Fruit fly (Drosophila melanogaster) whole organism, embryonic: ENCODE measurements around the gene ph-p.

Source experiments
- Atf6 ChIP-seq: fragments of 200-800 bp; sonication (Bioruptor generic); IDR thresholded peaks from 2 replicates; pipeline ENCODE4 v1.3.6; 2022; ENCODE audit warnings: missing biosample characterization, missing genetic modification characterization
- B-H2 ChIP-seq: fragments of 200-800 bp; sonication (Bioruptor generic); optimal IDR thresholded peaks from 2 replicates; lab custom pipeline; 2018; ENCODE audit warnings: missing biosample characterization, mild to moderate bottlenecking, missing genetic modification characterization
- BEAF-32 ChIP-seq: fragments of 200-800 bp; sonication (Bioruptor generic); optimal IDR thresholded peaks from 3 replicates; lab custom pipeline; 2017; ENCODE audit warnings: missing biosample characterization, missing genetic modification characterization, mild to moderate bottlenecking, moderate library complexity, missing genetic modification reagents
- CG10274 ChIP-seq: fragments of 200-800 bp; sonication (Bioruptor generic); optimal IDR thresholded peaks from 3 replicates; lab custom pipeline; 2017; ENCODE audit warnings: missing biosample characterization, mild to moderate bottlenecking, missing genetic modification characterization
- CG10959 ChIP-seq: fragments of 200-800 bp; sonication (Bioruptor generic); IDR thresholded peaks from 2 replicates; pipeline ENCODE4 v1.3.6; 2022; ENCODE audit warnings: missing biosample characterization, missing genetic modification characterization
- CG11696 ChIP-seq: fragments of 200-800 bp; sonication (Bioruptor generic); IDR thresholded peaks from 2 replicates; pipeline ENCODE4 v1.3.6; 2022; ENCODE audit warnings: missing biosample characterization, missing genetic modification characterization
- CG13775 ChIP-seq: fragments of 200-800 bp; sonication (Bioruptor generic); optimal IDR thresholded peaks from 3 replicates; lab custom pipeline; 2017; ENCODE audit warnings: missing biosample characterization, mild to moderate bottlenecking, missing genetic modification characterization
- CG14710 ChIP-seq: fragments of 200-800 bp; sonication (Bioruptor generic); optimal IDR thresholded peaks from 3 replicates; lab custom pipeline; 2019; ENCODE audit warnings: missing biosample characterization, mild to moderate bottlenecking, missing genetic modification characterization, moderate library complexity
- CG15696 ChIP-seq: fragments of 200-800 bp; sonication (Bioruptor generic); optimal IDR thresholded peaks from 2 replicates; lab custom pipeline; 2019; ENCODE audit warnings: missing biosample characterization, mild to moderate bottlenecking, missing genetic modification characterization, moderate library complexity
- CG17186 ChIP-seq: fragments of 200-800 bp; sonication (Bioruptor generic); optimal IDR thresholded peaks from 3 replicates; lab custom pipeline; 2017; ENCODE audit warnings: missing biosample characterization, missing genetic modification reagents, missing genetic modification characterization
- CG18262 ChIP-seq: fragments of 200-800 bp; optimal IDR thresholded peaks from 3 replicates; lab custom pipeline; 2019; ENCODE audit warnings: missing biosample characterization, mild to moderate bottlenecking, missing genetic modification characterization, moderate library complexity
- CG2129 ChIP-seq: fragments of 200-800 bp; sonication (Bioruptor generic); IDR thresholded peaks from 2 replicates; pipeline ENCODE4 v1.3.6; 2022; ENCODE audit warnings: missing biosample characterization, missing genetic modification characterization; ENCODE audit not compliant: partially characterized antibody
- CG2712 ChIP-seq: fragments of 200-800 bp; optimal IDR thresholded peaks from 3 replicates; lab custom pipeline; 2019; ENCODE audit warnings: missing biosample characterization, mild to moderate bottlenecking, missing genetic modification characterization, moderate library complexity
- CG30403 ChIP-seq: fragments of 200-800 bp; sonication (Bioruptor generic); optimal IDR thresholded peaks from 3 replicates; lab custom pipeline; 2016; ENCODE audit warnings: missing biosample characterization, missing genetic modification characterization
- CG31365 ChIP-seq: fragments of 200-800 bp; sonication (Bioruptor generic); optimal IDR thresholded peaks from 2 replicates; lab custom pipeline; 2018; ENCODE audit warnings: missing biosample characterization, mild to moderate bottlenecking, missing genetic modification characterization
- CG3281 ChIP-seq: fragments of 200-800 bp; sonication (Bioruptor generic); optimal IDR thresholded peaks from 3 replicates; lab custom pipeline; 2017; ENCODE audit warnings: missing biosample characterization, mild to moderate bottlenecking, missing genetic modification characterization
- CG33213 ChIP-seq: fragments of 200-800 bp; sonication (Bioruptor generic); optimal IDR thresholded peaks from 3 replicates; lab custom pipeline; 2016; ENCODE audit warnings: missing biosample characterization, missing genetic modification characterization
- CG3407 ChIP-seq: fragments of 200-800 bp; sonication (Bioruptor generic); optimal IDR thresholded peaks from 2 replicates; lab custom pipeline; 2018; ENCODE audit warnings: missing biosample characterization, mild to moderate bottlenecking, missing genetic modification characterization
- CG34376 ChIP-seq: fragments of 200-800 bp; sonication (Bioruptor generic); optimal IDR thresholded peaks from 2 replicates; lab custom pipeline; 2018; ENCODE audit warnings: missing biosample characterization, mild to moderate bottlenecking, missing genetic modification characterization
- CG4282 ChIP-seq: fragments of 200-800 bp; sonication (Bioruptor generic); optimal IDR thresholded peaks from 2 replicates; lab custom pipeline; 2016; ENCODE audit warnings: missing biosample characterization, missing genetic modification characterization
- CG4424 ChIP-seq: fragments of 200-800 bp; sonication (Bioruptor generic); optimal IDR thresholded peaks from 3 replicates; lab custom pipeline; 2016; ENCODE audit warnings: missing biosample characterization, missing genetic modification characterization
- CG6791 ChIP-seq: fragments of 200-800 bp; sonication (Bioruptor generic); IDR thresholded peaks from 3 replicates; pipeline ENCODE4 v1.3.6; 2022; ENCODE audit warnings: missing biosample characterization, missing genetic modification characterization; ENCODE audit not compliant: partially characterized antibody
- CHES-1-like ChIP-seq: fragments of 200-800 bp; sonication (Bioruptor generic); optimal IDR thresholded peaks from 2 replicates; lab custom pipeline; 2016; ENCODE audit warnings: missing biosample characterization, missing genetic modification characterization
- H15 ChIP-seq: fragments of 200-800 bp; sonication (Bioruptor generic); IDR thresholded peaks from 3 replicates; pipeline ENCODE4 v1.3.6; 2022; ENCODE audit warnings: missing biosample characterization, missing genetic modification characterization
- Lhr ChIP-seq: fragments of 200-800 bp; sonication (Bioruptor generic); optimal IDR thresholded peaks from 3 replicates; lab custom pipeline; 2017; ENCODE audit warnings: mild to moderate bottlenecking, missing biosample characterization, missing genetic modification reagents, missing genetic modification characterization
- Lim3 ChIP-seq: fragments of 200-800 bp; sonication (Bioruptor generic); IDR thresholded peaks from 2 replicates; pipeline ENCODE4 v1.3.6; 2022; ENCODE audit warnings: missing biosample characterization, missing genetic modification characterization
- Lpt ChIP-seq: fragments of >200 bp; optimal IDR thresholded peaks from 2 replicates; lab custom pipeline; 2018; ENCODE audit warnings: missing biosample characterization, missing genetic modification characterization
- Meics ChIP-seq: fragments of 200-800 bp; sonication (Bioruptor generic); optimal IDR thresholded peaks from 2 replicates; lab custom pipeline; 2017; ENCODE audit warnings: missing biosample characterization, mild to moderate bottlenecking, missing genetic modification characterization
- Nf-YC ChIP-seq: fragments of 200-800 bp; optimal IDR thresholded peaks from 3 replicates; lab custom pipeline; 2019; ENCODE audit warnings: missing biosample characterization, mild to moderate bottlenecking, missing genetic modification characterization, moderate library complexity
- Rx ChIP-seq: fragments of 200-800 bp; sonication (Bioruptor generic); IDR thresholded peaks from 2 replicates; pipeline ENCODE4 v1.3.6; 2022; ENCODE audit warnings: missing biosample characterization, missing genetic modification characterization
- Side ChIP-seq: fragments of 200-800 bp; sonication (Bioruptor generic); optimal IDR thresholded peaks from 2 replicates; lab custom pipeline; 2016; ENCODE audit warnings: missing biosample characterization, missing genetic modification characterization
- Sry-δ ChIP-seq: fragments of 200-800 bp; sonication (Bioruptor generic); optimal IDR thresholded peaks from 2 replicates; lab custom pipeline; 2016; ENCODE audit warnings: missing biosample characterization, missing genetic modification characterization
- aop ChIP-seq: fragments of 200-800 bp; sonication (Bioruptor generic); IDR thresholded peaks from 2 replicates; pipeline ENCODE4 v1.3.6; 2022; ENCODE audit warnings: missing biosample characterization, missing genetic modification characterization
- ase ChIP-seq: fragments of 200-800 bp; sonication (Bioruptor generic); IDR thresholded peaks from 3 replicates; pipeline ENCODE4 v1.3.6; 2022; ENCODE audit warnings: missing biosample characterization, missing genetic modification characterization
- ash1 ChIP-seq: fragments of 200-800 bp; sonication (Bioruptor generic); optimal IDR thresholded peaks from 2 replicates; lab custom pipeline; 2018; ENCODE audit warnings: missing biosample characterization, mild to moderate bottlenecking, missing genetic modification characterization
- bbx ChIP-seq: fragments of 200-800 bp; sonication (Bioruptor generic); IDR thresholded peaks from 2 replicates; pipeline ENCODE4 v1.3.6; 2022; ENCODE audit warnings: missing biosample characterization, missing genetic modification characterization; ENCODE audit not compliant: partially characterized antibody
- bcd ChIP-seq: fragments of 200-800 bp; sonication (Bioruptor generic); optimal IDR thresholded peaks from 2 replicates; lab custom pipeline; 2017; ENCODE audit warnings: missing biosample characterization, mild to moderate bottlenecking, missing genetic modification characterization
- br ChIP-seq: fragments of >200 bp; optimal IDR thresholded peaks from 2 replicates; lab custom pipeline; 2017
- cato ChIP-seq: fragments of 200-800 bp; sonication (Bioruptor generic); optimal IDR thresholded peaks from 2 replicates; lab custom pipeline; 2016; ENCODE audit warnings: missing biosample characterization, missing genetic modification characterization, borderline replicate concordance
- croc ChIP-seq: fragments of 200-800 bp; sonication (Bioruptor generic); conservative IDR thresholded peaks from 3 replicates; pipeline ENCODE4 v1.3.6; 2022; ENCODE audit warnings: missing biosample characterization, missing genetic modification characterization
- dmrt11E ChIP-seq: fragments of 200-800 bp; sonication (Bioruptor generic); optimal IDR thresholded peaks from 3 replicates; lab custom pipeline; 2018; ENCODE audit warnings: missing biosample characterization, mild to moderate bottlenecking, missing genetic modification characterization, moderate library complexity
- eyg ChIP-seq: fragments of 200-800 bp; sonication (Bioruptor generic); optimal IDR thresholded peaks from 3 replicates; lab custom pipeline; 2016; ENCODE audit warnings: missing biosample characterization, missing genetic modification characterization
- gcm2 ChIP-seq: fragments of 200-800 bp; sonication (Bioruptor generic); optimal IDR thresholded peaks from 2 replicates; lab custom pipeline; 2016; ENCODE audit warnings: missing biosample characterization, missing genetic modification characterization
- gro ChIP-seq: fragments of 200-800 bp; sonication (Bioruptor generic); optimal IDR thresholded peaks from 2 replicates; lab custom pipeline; 2016; ENCODE audit warnings: missing biosample characterization, missing genetic modification characterization
- h ChIP-seq: fragments of >200 bp; optimal IDR thresholded peaks from 2 replicates; lab custom pipeline; 2017
- hb ChIP-seq: fragments of 200-800 bp; sonication (Bioruptor generic); IDR thresholded peaks from 3 replicates; pipeline ENCODE4 v1.3.6; 2022; ENCODE audit warnings: missing biosample characterization, missing genetic modification characterization; ENCODE audit not compliant: partially characterized antibody
- lola ChIP-seq, 3 experiments: fragments of >200 bp in 2 of 3; fragments of 200-800 bp in 1 of 3; sonication (Bioruptor generic) in 1 of 3; optimal IDR thresholded peaks; 2 replicates each; lab custom pipeline; 2017 to 2019; ENCODE audit warnings: missing biosample characterization in 3 of 3, missing genetic modification characterization in 3 of 3, mild to moderate bottlenecking in 1 of 3, moderate library complexity in 1 of 3
- odd ChIP-seq: fragments of 200-800 bp; sonication (Bioruptor generic); optimal IDR thresholded peaks from 2 replicates; lab custom pipeline; 2017; ENCODE audit warnings: missing biosample characterization, mild to moderate bottlenecking, missing genetic modification characterization
- otp ChIP-seq: fragments of 200-800 bp; sonication (Bioruptor generic); IDR thresholded peaks from 3 replicates; pipeline ENCODE4, ENCODE4 v1.3.6; 2022; ENCODE audit warnings: missing biosample characterization, missing genetic modification characterization
- shn ChIP-seq: fragments of 200-800 bp; sonication (Bioruptor generic); optimal IDR thresholded peaks from 3 replicates; lab custom pipeline; 2016; ENCODE audit warnings: missing biosample characterization, missing genetic modification characterization
- stwl ChIP-seq: fragments of 200-800 bp; sonication (Bioruptor generic); optimal IDR thresholded peaks from 3 replicates; lab custom pipeline; 2018; ENCODE audit warnings: missing biosample characterization, mild to moderate bottlenecking, missing genetic modification characterization, moderate library complexity
- usp ChIP-seq: fragments of >200 bp; optimal IDR thresholded peaks from 2 replicates; lab custom pipeline; 2017; ENCODE audit warnings: missing biosample characterization, missing genetic modification characterization

ph-p gene

dm6 chrX:2172420-2172827 lies 34.3 kb upstream of the ph-p start, which contains the start of gene ND-B14.5A (continued):
- TF ChIP-seq B-H2 (GFP tag; lab: Kevin White, UChicago), result no peak
- TF ChIP-seq CG3407 (GFP tag; lab: Kevin White, UChicago), result no peak
- TF ChIP-seq ase, result no peak
- no peak for TF ChIP-seq lola (GFP tag; optimal IDR thresholded peaks at IDR 0.05; lab: Kevin White, UChicago)
- no peak for TF ChIP-seq CG11696 (GFP tag; lab: Robert Waterston, UW)
- TF ChIP-seq CG4424 (GFP tag; lab: Kevin White, UChicago), result no peak
- no peak for TF ChIP-seq eyg (GFP tag; lab: Kevin White, UChicago)
- no peak for TF ChIP-seq Side (GFP tag; lab: Kevin White, UChicago)
- no peak for TF ChIP-seq CG10959
- peak; percentile 86 for TF ChIP-seq BEAF-32
- TF ChIP-seq CG10274, result no peak
- TF ChIP-seq bcd (GFP tag; lab: Kevin White, UChicago), result no peak
- TF ChIP-seq CG18262 (tag; lab: Kevin White, UChicago), result no peak
- no peak for TF ChIP-seq Atf6
- TF ChIP-seq CG6791 (GFP tag; lab: Robert Waterston, UW), result peak; percentile 98
- no peak for TF ChIP-seq CHES-1-like (GFP tag; lab: Kevin White, UChicago)
- no peak for TF ChIP-seq CG31365
- peak; percentile 11 for TF ChIP-seq Nf-YC (tag; lab: Kevin White, UChicago)
- TF ChIP-seq CG30403 (GFP tag; lab: Kevin White, UChicago), result no peak
- TF ChIP-seq shn, result no peak
- peak; percentile 3 for TF ChIP-seq gro
- no peak for TF ChIP-seq CG33213
- TF ChIP-seq CG13775 (GFP tag; lab: Kevin White, UChicago), result no peak
- no peak for TF ChIP-seq Lim3 (GFP tag; lab: Robert Waterston, UW)
- no peak for TF ChIP-seq Lpt
- TF ChIP-seq Meics (GFP tag; lab: Kevin White, UChicago), result no peak
- peak; percentile 26 for TF ChIP-seq CG2712 (tag; lab: Kevin White, UChicago)
- no peak for TF ChIP-seq gcm2 (GFP tag; lab: Kevin White, UChicago)
- TF ChIP-seq hb (GFP tag; lab: Robert Waterston, UW), result peak; percentile 96
- TF ChIP-seq Lhr (GFP tag; lab: Kevin White, UChicago), result no peak
- TF ChIP-seq ash1, result no peak
- TF ChIP-seq otp, result no peak
- peak; percentile 83 for TF ChIP-seq CG2129 (GFP tag; lab: Robert Waterston, UW)
- TF ChIP-seq CG14710 (tag; lab: Kevin White, UChicago), result peak; percentile 43
- TF ChIP-seq odd (GFP tag; lab: Kevin White, UChicago), result no peak
- TF ChIP-seq bbx (GFP tag; lab: Robert Waterston, UW), result peak; percentile 97
- no peak for TF ChIP-seq H15
- TF ChIP-seq croc (GFP tag; lab: Robert Waterston, UW), result no peak
- no peak for TF ChIP-seq h (lab: Kevin White, UChicago)
- no peak for TF ChIP-seq CG3281 (GFP tag; lab: Kevin White, UChicago)
- TF ChIP-seq cato, result no peak
- TF ChIP-seq Sry-δ, result peak; percentile 77
- no peak for TF ChIP-seq CG4282 (GFP tag; lab: Kevin White, UChicago)
- peak; percentile 9 for TF ChIP-seq CG17186
- no peak for TF ChIP-seq aop (GFP tag; lab: Robert Waterston, UW)
- no peak for TF ChIP-seq usp (GFP tag; lab: Kevin White, UChicago)
- TF ChIP-seq br (lab: Kevin White, UChicago), result no peak
- no peak for TF ChIP-seq CG34376 (GFP tag; lab: Kevin White, UChicago)
- peak; percentile 74 for TF ChIP-seq stwl (tag; lab: Kevin White, UChicago)
- TF ChIP-seq Rx (GFP tag; lab: Robert Waterston, UW), result no peak
- no peak for TF ChIP-seq CG15696 (tag; lab: Kevin White, UChicago)
- no peak for TF ChIP-seq dmrt11E
